Worm (Caenorhabditis elegans): ENCODE data around the gene W04G3.13.
A peak's percentile ranks its signal among the peaks of the same experiment; 100 is the strongest.

Gene W04G3.13

ce11 chrX:11079667-11080066 lies at the start of gene W04G3.13:
TSS of gene W04G3.13 (minus strand) at chrX:11079767.
- no peak for TF ChIP-seq unc-62 (GFP tag; optimal IDR thresholded peaks at IDR 0.05)

DNA sequence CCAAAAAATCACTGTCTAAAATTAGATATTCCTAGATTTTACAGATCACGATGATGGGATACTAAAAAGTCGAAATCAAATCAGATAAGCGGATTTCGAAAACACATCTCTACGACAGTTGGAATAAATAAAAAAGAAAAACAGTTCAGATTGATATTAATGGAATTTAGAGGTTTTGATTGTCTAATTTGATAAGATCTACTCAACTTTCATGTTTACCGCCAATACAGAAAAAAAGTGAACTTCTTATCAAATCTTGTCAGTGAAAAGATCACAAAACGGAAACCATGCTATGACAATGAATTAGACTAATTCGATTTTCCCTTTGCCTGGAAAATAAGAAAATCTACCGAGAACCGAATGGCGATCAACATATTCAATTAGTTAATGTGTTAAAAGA lies 46.7 kb upstream of the W04G3.13 start:
- TF ChIP-seq unc-62 (GFP tag; optimal IDR thresholded peaks at IDR 0.05), result no peak

- TF ChIP-seq unc-62 (GFP tag; optimal IDR thresholded peaks at IDR 0.05), result no peak
These were observed 46.0 kb upstream of the W04G3.13 start, which contains the start of gene alr-1 for ce11 chrX:11125520-11125919. TSS of gene alr-1 (minus strand) at chrX:11125620.

ce11 chrX:11123998-11124397 lies 44.4 kb upstream of the W04G3.13 start:
- no peak for TF ChIP-seq unc-62 (GFP tag; optimal IDR thresholded peaks at IDR 0.05)

ce11 chrX:11122412-11122811 lies 42.8 kb upstream of the W04G3.13 start:
- no peak for TF ChIP-seq unc-62 (GFP tag; optimal IDR thresholded peaks at IDR 0.05)

- TF ChIP-seq unc-62 (GFP tag; optimal IDR thresholded peaks at IDR 0.05), result no peak
These were observed 41.2 kb upstream of the W04G3.13 start, which contains the start of gene R08B4.3 for ce11 chrX:11120808-11121207. TSS of gene R08B4.3 (minus strand) at chrX:11121005.

- TF ChIP-seq unc-62 (GFP tag; optimal IDR thresholded peaks at IDR 0.05), result no peak
These were observed 37.2 kb upstream of the W04G3.13 start, which contains the start of gene nlp-66 for ce11 chrX:11116723-11117122. TSS of gene nlp-66 (minus strand) at chrX:11116823.

- no peak for TF ChIP-seq unc-62 (GFP tag; optimal IDR thresholded peaks at IDR 0.05)
These were observed 34.9 kb upstream of the W04G3.13 start for ce11 chrX:11114420-11114819.

DNA sequence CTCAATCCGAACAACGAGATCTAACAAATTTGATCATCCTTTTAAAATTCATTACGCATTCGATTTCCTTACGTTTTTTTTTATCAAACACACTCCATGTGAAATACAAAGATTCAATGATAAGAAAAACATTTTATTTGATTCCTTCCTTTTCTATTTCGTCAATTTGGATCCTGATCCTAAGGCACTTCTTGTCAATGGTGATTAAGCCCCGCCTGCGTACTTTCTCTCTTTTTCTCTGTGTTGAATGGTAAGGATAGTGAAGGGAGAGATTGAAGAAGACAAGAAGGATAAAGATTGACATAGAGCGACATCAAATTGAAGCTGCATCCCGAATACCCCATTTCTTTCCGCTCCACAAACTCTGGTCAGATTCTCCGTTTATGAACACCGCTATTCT lies 29.6 kb upstream of the W04G3.13 start, which contains the start of gene grd-1:
Gene grd-1, plus strand, starts transcription at position 241 of the 400 bp plus-strand sequence.
- no peak for TF ChIP-seq unc-62 (GFP tag; optimal IDR thresholded peaks at IDR 0.05)

- no peak for TF ChIP-seq unc-62 (GFP tag; optimal IDR thresholded peaks at IDR 0.05)
These were observed 27.5 kb upstream of the W04G3.13 start, which contains the start of gene clc-17 for ce11 chrX:11107076-11107475. TSS of gene clc-17 (plus strand) at chrX:11107376.

DNA sequence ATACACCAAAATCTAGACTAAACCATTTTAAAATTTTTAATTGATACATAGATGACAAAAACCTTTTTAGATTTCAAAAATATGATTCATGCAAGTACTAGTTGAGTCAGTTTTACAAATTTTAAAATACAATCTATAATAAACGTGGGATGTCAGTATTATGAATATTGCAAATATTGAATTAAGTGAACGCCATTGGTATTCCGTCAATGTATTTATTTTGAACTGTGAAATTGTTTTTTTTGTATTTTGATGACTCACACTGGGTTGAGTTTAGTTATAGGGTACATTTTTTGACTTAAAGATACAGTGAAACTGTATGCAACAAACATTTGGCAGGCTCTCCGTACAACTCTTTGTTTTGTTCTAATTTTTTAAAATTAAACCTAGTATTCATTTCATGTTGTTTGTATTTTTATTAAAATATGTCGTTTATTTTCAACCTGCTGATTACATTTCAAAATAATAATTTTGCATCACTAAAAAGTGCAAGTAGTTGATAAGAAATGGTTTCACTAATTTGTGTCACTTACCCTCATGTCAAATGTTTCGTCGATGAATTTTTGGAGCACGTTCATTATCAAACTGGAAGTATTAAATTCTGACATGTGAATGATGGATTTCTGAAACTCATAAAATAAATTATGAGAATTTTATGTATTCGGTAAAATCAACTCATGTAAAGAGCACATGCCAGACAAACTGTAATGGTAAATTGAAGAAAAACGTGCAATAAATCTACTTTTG lies 25.5 kb upstream of the W04G3.13 start, which contains the start of gene W02H3.1:
Gene W02H3.1, minus strand, starts transcription at position 578 of the 747 bp plus-strand sequence.
- no peak for TF ChIP-seq unc-62 (GFP tag; optimal IDR thresholded peaks at IDR 0.05)

DNA sequence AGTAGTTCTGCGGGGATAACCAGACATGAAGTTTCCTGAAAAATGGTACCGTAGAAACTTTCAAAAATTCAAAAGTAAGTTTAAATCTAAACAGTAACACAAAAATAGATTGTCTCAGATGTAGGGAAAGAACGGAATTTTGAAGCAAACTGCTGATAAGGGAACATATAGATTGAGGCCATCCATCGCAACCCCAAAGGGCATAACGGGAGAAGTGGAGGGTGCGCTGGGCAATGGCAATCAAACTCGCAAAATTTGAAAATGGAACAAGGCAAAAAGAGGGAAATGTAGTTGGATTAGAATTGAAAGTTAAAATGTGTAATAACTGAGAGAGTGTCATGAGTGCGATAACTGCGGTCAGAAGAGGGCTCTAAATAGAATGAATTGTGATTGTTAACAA lies 23.6 kb upstream of the W04G3.13 start:
- no peak for TF ChIP-seq unc-62 (GFP tag; optimal IDR thresholded peaks at IDR 0.05)

DNA sequence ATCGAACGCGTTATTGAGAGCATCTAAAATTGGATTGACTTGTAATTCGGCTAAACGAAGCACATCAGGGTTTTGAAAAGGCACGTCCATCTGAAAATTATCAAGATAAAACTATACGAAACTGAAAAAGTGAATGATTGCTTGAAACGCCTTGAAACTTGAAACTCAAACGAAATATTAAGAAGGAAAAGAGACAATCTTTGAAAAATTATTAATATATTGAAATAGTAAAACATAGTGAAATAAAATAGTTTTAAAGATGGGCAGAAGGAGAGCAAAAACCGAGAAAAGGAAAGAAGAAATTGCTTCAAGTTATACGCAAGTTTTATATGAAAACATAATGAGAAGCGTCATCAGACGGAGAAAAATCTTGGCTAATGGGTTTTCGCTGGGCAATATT lies 18.5 kb upstream of the W04G3.13 start, which contains the start of gene W02H3.3:
Gene W02H3.3, minus strand, starts transcription at position 101 of the 400 bp plus-strand sequence.
- no peak for TF ChIP-seq unc-62 (GFP tag; optimal IDR thresholded peaks at IDR 0.05)

- TF ChIP-seq unc-62 (GFP tag; optimal IDR thresholded peaks at IDR 0.05), result no peak
These were observed 17.8 kb upstream of the W04G3.13 start for ce11 chrX:11097343-11097742.

DNA sequence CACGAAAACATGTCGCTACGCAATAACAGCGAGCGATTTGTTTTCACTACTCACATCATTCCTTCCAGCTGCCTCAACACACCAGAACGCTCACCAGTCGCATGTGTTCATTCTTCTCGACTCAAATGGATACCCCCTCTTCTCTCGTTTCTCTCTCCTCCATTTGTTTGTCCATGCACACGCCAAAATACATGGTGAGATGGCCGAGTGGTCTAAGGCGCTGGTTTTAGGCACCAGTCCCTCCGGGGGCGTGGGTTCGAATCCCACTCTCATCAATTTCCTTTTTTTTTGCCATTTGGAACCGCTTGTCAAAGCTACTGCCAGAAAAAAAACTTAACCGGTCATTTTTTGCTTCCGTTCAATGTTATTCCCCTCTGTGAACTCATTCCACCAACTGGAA lies 15.9 kb upstream of the W04G3.13 start:
- no peak for TF ChIP-seq unc-62 (GFP tag; optimal IDR thresholded peaks at IDR 0.05)

DNA sequence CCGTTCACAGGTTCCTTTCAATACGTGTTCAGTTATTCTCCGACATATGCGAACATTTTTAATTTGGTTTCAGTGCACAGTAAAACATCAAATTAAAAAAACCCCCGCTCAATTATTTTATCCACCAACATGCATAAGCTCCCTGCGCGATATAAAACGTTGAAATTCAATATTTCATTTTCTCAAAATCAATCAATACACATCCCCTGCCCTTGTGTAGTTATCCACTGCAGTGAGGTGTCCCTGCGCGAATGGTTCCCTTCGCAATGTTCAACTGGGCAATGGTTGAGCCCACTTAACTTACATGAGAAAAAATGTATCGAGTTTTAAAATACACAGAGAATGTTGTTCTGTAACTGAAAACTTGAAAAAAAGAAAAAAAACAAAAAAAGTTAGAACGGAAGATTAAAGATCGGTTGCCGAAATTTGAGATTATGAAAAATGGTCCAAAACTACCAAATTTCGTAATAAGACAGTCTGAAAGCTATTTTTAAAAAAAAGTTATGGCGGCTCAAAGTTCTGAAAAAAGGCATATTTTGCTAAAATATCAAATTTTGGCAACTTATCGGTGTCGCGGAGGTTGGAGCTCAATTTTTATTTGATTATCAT lies 14.5 kb upstream of the W04G3.13 start:
- peak; percentile 69 for TF ChIP-seq unc-62 (GFP tag; optimal IDR thresholded peaks at IDR 0.05)

DNA sequence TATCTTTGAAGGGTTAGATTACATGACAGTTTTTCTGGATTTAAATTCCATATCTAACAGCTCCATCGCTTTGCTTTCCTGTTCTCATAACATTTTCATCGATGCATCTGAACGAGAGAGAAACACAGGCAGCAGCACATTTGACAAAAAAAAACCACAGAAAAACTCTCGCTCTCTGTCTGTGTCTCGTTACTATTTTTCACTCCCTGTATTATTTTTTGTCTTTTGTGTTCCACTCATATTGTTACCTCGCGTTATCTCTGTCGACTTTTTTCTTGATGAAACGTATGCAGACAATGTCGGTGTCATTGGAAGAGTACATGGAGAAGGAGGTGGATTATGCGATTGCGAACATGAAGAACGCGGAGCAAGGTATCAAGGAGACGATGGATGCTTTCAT lies 9.4 kb upstream of the W04G3.13 start, which contains the start of gene W04G3.11:
Gene W04G3.11, plus strand, starts transcription at position 244 of the 400 bp plus-strand sequence.
- no peak for TF ChIP-seq unc-62 (GFP tag; optimal IDR thresholded peaks at IDR 0.05)
